Worm (Caenorhabditis elegans) whole organism, L3 larva: Measurements from ENCODE around the gene ule-2.

Experiments used
- R02D3.7 ChIP-seq: fragments of 150-350 bp; optimal IDR thresholded peaks from 2 replicates; lab custom pipeline; 2014; ENCODE audit warnings: missing biosample characterization, missing genetic modification characterization
- ZK546.5 ChIP-seq: sonication (generic microtip); optimal IDR thresholded peaks from 2 replicates; lab custom pipeline; 2017; ENCODE audit warnings: missing biosample characterization, missing genetic modification characterization
- aly-2 ChIP-seq: fragments of 150-350 bp; optimal IDR thresholded peaks from 2 replicates; lab custom pipeline; 2014; ENCODE audit warnings: missing biosample characterization, missing genetic modification characterization
- ama-1 ChIP-seq: fragments of 150-350 bp; optimal IDR thresholded peaks from 2 replicates; lab custom pipeline; 2018
- ceh-16 ChIP-seq: sonication (generic microtip); optimal IDR thresholded peaks from 2 replicates; lab custom pipeline; 2017; ENCODE audit warnings: missing biosample characterization, missing genetic modification characterization
- ceh-28 ChIP-seq: fragments of 150-350 bp; optimal IDR thresholded peaks from 2 replicates; lab custom pipeline; 2014; ENCODE audit warnings: missing biosample characterization, missing genetic modification reagents, missing genetic modification characterization
- ceh-82 ChIP-seq: fragments of 150-350 bp; optimal IDR thresholded peaks from 2 replicates; lab custom pipeline; 2014; ENCODE audit warnings: missing biosample characterization, missing genetic modification characterization
- ceh-9 ChIP-seq: sonication (generic microtip); optimal IDR thresholded peaks from 2 replicates; lab custom pipeline; 2018; ENCODE audit warnings: missing biosample characterization, missing genetic modification characterization
- daf-12 ChIP-seq: fragments of 150-350 bp; optimal IDR thresholded peaks from 2 replicates; lab custom pipeline; 2014; ENCODE audit warnings: missing biosample characterization, missing genetic modification reagents, missing genetic modification characterization
- egl-27 ChIP-seq: sonication (generic microtip); optimal IDR thresholded peaks from 4 replicates; lab custom pipeline; 2017; ENCODE audit warnings: missing biosample characterization, missing genetic modification reagents, missing genetic modification characterization
- egl-5 ChIP-seq: fragments of 150-350 bp; optimal IDR thresholded peaks from 2 replicates; lab custom pipeline; 2017; ENCODE audit warnings: missing biosample characterization, missing genetic modification reagents, missing genetic modification characterization, inconsistent platforms
- elt-1 ChIP-seq: fragments of 150-350 bp; optimal IDR thresholded peaks from 2 replicates; lab custom pipeline; 2014; ENCODE audit warnings: missing biosample characterization, missing genetic modification characterization
- elt-2 ChIP-seq: sonication (generic microtip); optimal IDR thresholded peaks from 2 replicates; lab custom pipeline; 2016; ENCODE audit warnings: missing genetic modification reagents, mild to moderate bottlenecking, missing genetic modification characterization, missing compliant biosample characterization
- elt-3 ChIP-seq, 3 experiments: fragments of 150-350 bp in 1 of 3; sonication (generic microtip) in 2 of 3; optimal IDR thresholded peaks; 2 replicates in 2 of 3; 4 replicates in 1 of 3; lab custom pipeline; 2014 to 2017; ENCODE audit warnings: missing biosample characterization in 3 of 3, missing genetic modification characterization in 3 of 3
- eor-1 ChIP-seq, 2 experiments: fragments of 150-350 bp; optimal IDR thresholded peaks; 2 replicates each; lab custom pipeline; 2014 to 2018; ENCODE audit warnings: missing biosample characterization in 2 of 2, missing genetic modification characterization in 2 of 2
- fkh-10 ChIP-seq: sonication (generic microtip); optimal IDR thresholded peaks from 2 replicates; lab custom pipeline; 2017; ENCODE audit warnings: missing biosample characterization, missing genetic modification reagents, missing genetic modification characterization
- fkh-2 ChIP-seq: fragments of 150-350 bp; optimal IDR thresholded peaks from 2 replicates; lab custom pipeline; 2014; ENCODE audit warnings: missing biosample characterization, missing genetic modification reagents, missing genetic modification characterization
- fos-1 ChIP-seq: fragments of 150-350 bp; optimal IDR thresholded peaks from 2 replicates; lab custom pipeline; 2014; ENCODE audit warnings: missing biosample characterization, missing genetic modification characterization
- hmg-11 ChIP-seq: sonication (generic microtip); optimal IDR thresholded peaks from 2 replicates; lab custom pipeline; 2016; ENCODE audit warnings: missing genetic modification characterization, missing compliant biosample characterization
- jun-1 ChIP-seq: fragments of 150-350 bp; optimal IDR thresholded peaks from 2 replicates; lab custom pipeline; 2014; ENCODE audit warnings: missing biosample characterization, missing genetic modification reagents, missing genetic modification characterization
- lin-15B ChIP-seq: fragments of 150-350 bp; optimal IDR thresholded peaks from 2 replicates; lab custom pipeline; 2014; ENCODE audit warnings: missing biosample characterization, missing genetic modification characterization
- lin-39 ChIP-seq: fragments of 150-350 bp; optimal IDR thresholded peaks from 2 replicates; lab custom pipeline; 2018; ENCODE audit warnings: missing biosample characterization, missing genetic modification reagents, missing genetic modification characterization
- lsy-12 ChIP-seq: sonication (generic microtip); optimal IDR thresholded peaks from 2 replicates; lab custom pipeline; 2016; ENCODE audit warnings: mild to moderate bottlenecking, missing genetic modification characterization, missing compliant biosample characterization
- mdl-1 ChIP-seq: fragments of 150-350 bp; optimal IDR thresholded peaks from 2 replicates; lab custom pipeline; 2014; ENCODE audit warnings: missing biosample characterization, missing genetic modification characterization
- mml-1 ChIP-seq: fragments of 150-350 bp; sonication (generic microtip); optimal IDR thresholded peaks from 3 replicates; lab custom pipeline; 2014; ENCODE audit warnings: missing biosample characterization, missing genetic modification characterization
- nfya-1 ChIP-seq: sonication (generic microtip); optimal IDR thresholded peaks from 2 replicates; lab custom pipeline; 2017; ENCODE audit warnings: missing genetic modification characterization, mild to moderate bottlenecking, missing compliant biosample characterization, antibody characterized with exemption, moderate library complexity; ENCODE audit not compliant: insufficient read depth
- nhr-11 ChIP-seq: fragments of 150-350 bp; optimal IDR thresholded peaks from 2 replicates; lab custom pipeline; 2014; ENCODE audit warnings: missing biosample characterization, missing genetic modification characterization
- nhr-12 ChIP-seq: fragments of 150-350 bp; optimal IDR thresholded peaks from 2 replicates; lab custom pipeline; 2014; ENCODE audit warnings: missing biosample characterization, missing genetic modification characterization
- nhr-23 ChIP-seq: fragments of 150-350 bp; optimal IDR thresholded peaks from 2 replicates; lab custom pipeline; 2014; ENCODE audit warnings: missing biosample characterization, missing genetic modification reagents, missing genetic modification characterization
- nhr-237 ChIP-seq: fragments of 150-350 bp; optimal IDR thresholded peaks from 2 replicates; lab custom pipeline; 2014; ENCODE audit warnings: missing biosample characterization, missing genetic modification characterization
- nhr-25 ChIP-seq: sonication (generic microtip); optimal IDR thresholded peaks from 2 replicates; lab custom pipeline; 2017; ENCODE audit warnings: missing biosample characterization, missing genetic modification characterization
- nhr-28 ChIP-seq: fragments of 150-350 bp; optimal IDR thresholded peaks from 2 replicates; lab custom pipeline; 2014; ENCODE audit warnings: missing biosample characterization, missing genetic modification characterization
- nhr-43 ChIP-seq: sonication (generic microtip); optimal IDR thresholded peaks from 2 replicates; lab custom pipeline; 2016; ENCODE audit warnings: mild to moderate bottlenecking, missing genetic modification characterization, missing compliant biosample characterization; ENCODE audit not compliant: poor library complexity, severe bottlenecking
- nhr-67 ChIP-seq: fragments of 150-350 bp; optimal IDR thresholded peaks from 2 replicates; lab custom pipeline; 2014; ENCODE audit warnings: missing biosample characterization, missing genetic modification characterization
- nhr-76 ChIP-seq: fragments of 150-350 bp; sonication (generic microtip); optimal IDR thresholded peaks from 5 replicates; lab custom pipeline; 2014; ENCODE audit warnings: missing biosample characterization, missing genetic modification characterization
- nhr-77 ChIP-seq: fragments of 150-350 bp; optimal IDR thresholded peaks from 2 replicates; lab custom pipeline; 2014; ENCODE audit warnings: missing biosample characterization, missing genetic modification characterization
- pha-4 ChIP-seq: fragments of 150-350 bp; optimal IDR thresholded peaks from 2 replicates; lab custom pipeline; 2014; ENCODE audit warnings: missing biosample characterization, missing genetic modification reagents, missing genetic modification characterization
- pqm-1 ChIP-seq: fragments of 150-350 bp; optimal IDR thresholded peaks from 2 replicates; lab custom pipeline; 2017; ENCODE audit warnings: missing biosample characterization, missing genetic modification characterization, inconsistent platforms
- sea-2 ChIP-seq: fragments of 150-350 bp; sonication (generic microtip); optimal IDR thresholded peaks from 4 replicates; lab custom pipeline; 2014; ENCODE audit warnings: missing biosample characterization, missing genetic modification reagents, missing genetic modification characterization
- skn-1 ChIP-seq: fragments of 150-350 bp; optimal IDR thresholded peaks from 2 replicates; lab custom pipeline; 2014; ENCODE audit warnings: missing biosample characterization, missing genetic modification characterization
- snpc-4 ChIP-seq: fragments of 150-350 bp; optimal IDR thresholded peaks from 2 replicates; lab custom pipeline; 2014; ENCODE audit warnings: missing biosample characterization, missing genetic modification characterization
- tbx-2 ChIP-seq: sonication (generic microtip); optimal IDR thresholded peaks from 2 replicates; lab custom pipeline; 2016; ENCODE audit warnings: mild to moderate bottlenecking, missing genetic modification characterization, missing compliant biosample characterization
- unc-39 ChIP-seq: sonication (generic microtip); optimal IDR thresholded peaks from 4 replicates; lab custom pipeline; 2017; ENCODE audit warnings: missing biosample characterization, missing genetic modification characterization
- unc-62 ChIP-seq: fragments of 150-350 bp; sonication (generic microtip); optimal IDR thresholded peaks from 4 replicates; lab custom pipeline; 2014; ENCODE audit warnings: missing biosample characterization, missing genetic modification reagents, missing genetic modification characterization
- zag-1 ChIP-seq: fragments of 150-350 bp; optimal IDR thresholded peaks from 2 replicates; lab custom pipeline; 2014; ENCODE audit warnings: missing biosample characterization, missing genetic modification characterization
- ztf-11 ChIP-seq: fragments of 150-350 bp; optimal IDR thresholded peaks from 2 replicates; lab custom pipeline; 2014; ENCODE audit warnings: missing biosample characterization, missing genetic modification characterization
- ztf-4 ChIP-seq: fragments of 150-350 bp; optimal IDR thresholded peaks from 2 replicates; lab custom pipeline; 2014; ENCODE audit warnings: missing biosample characterization, missing genetic modification characterization

Gene ule-2

ce11 chrIV:14609774-14610173, 25.2 kb upstream of the ule-2 start (continued):
- TF ChIP-seq unc-62 (GFP tag; lab: Kevin White, UChicago): no peak
- TF ChIP-seq nhr-67: no peak
- TF ChIP-seq eor-1 (tag; optimal IDR thresholded peaks at IDR 0.05; lab: Kevin White, UChicago): no peak
- peak; percentile 56 for TF ChIP-seq elt-2 (tag; lab: Kevin White, UChicago)
- TF ChIP-seq, all 47 proteins: peak for 6

- TF ChIP-seq tbx-2 (peak; percentile 37), mdl-1 (tag; lab: Kevin White, UChicago) (no peak), ZK546.5 (tag; lab: Kevin White, UChicago) (no peak), pha-4 (tag; lab: Kevin White, UChicago) (peak; percentile 63), nhr-28 (tag; lab: Kevin White, UChicago) (no peak), ceh-9 (tag; lab: Kevin White, UChicago) (no peak), R02D3.7 (tag; lab: Kevin White, UChicago) (peak; percentile 7), fkh-2 (tag; lab: Kevin White, UChicago) (no peak), ceh-28 (no peak), nhr-77 (tag; lab: Kevin White, UChicago) (no peak), nhr-237 (no peak), fos-1 (no peak), mml-1 (tag; lab: Kevin White, UChicago) (no peak), lin-39 (tag; lab: Kevin White, UChicago) (no peak), hmg-11 (tag; lab: Kevin White, UChicago) (peak; percentile 1), zag-1 (tag; lab: Kevin White, UChicago) (no peak), ceh-16 (no peak), ztf-11 (tag; lab: Kevin White, UChicago) (no peak), unc-62 (GFP tag; lab: Kevin White, UChicago) (peak; percentile 21), elt-2 (tag; lab: Kevin White, UChicago) (peak; percentile 69), pqm-1 (tag; lab: Kevin White, UChicago) (peak; percentile 43), nhr-76 (tag; lab: Kevin White, UChicago) (no peak), egl-27 (tag; lab: Kevin White, UChicago) (no peak), aly-2 (no peak), daf-12 (tag; lab: Kevin White, UChicago) (no peak), egl-5 (tag; lab: Kevin White, UChicago) (no peak), ztf-4 (tag; lab: Kevin White, UChicago) (no peak), nhr-23 (tag; lab: Kevin White, UChicago) (peak; percentile 96), elt-1 (peak; percentile 28), nfya-1 (tag; lab: Kevin White, UChicago) (peak; percentile 41), unc-39 (tag; lab: Kevin White, UChicago) (no peak), jun-1 (tag; lab: Kevin White, UChicago) (peak; percentile 79), fkh-10 (GFP tag; lab: Kevin White, UChicago) (no peak), ama-1 (lab: Kevin White, UChicago) (peak; percentile 12), elt-3 (tag; optimal IDR thresholded peaks at IDR 0.05; lab: Kevin White, UChicago) (no peak), sea-2 (GFP tag; lab: Kevin White, UChicago) (no peak), nhr-11 (tag; lab: Kevin White, UChicago) (no peak), nhr-43 (peak; percentile 88), nhr-67 (no peak), snpc-4 (tag; lab: Kevin White, UChicago) (peak; percentile 65), ceh-82 (tag; lab: Kevin White, UChicago) (no peak), lin-15B (peak; percentile 59), nhr-12 (no peak), eor-1 (tag; optimal IDR thresholded peaks at IDR 0.05; lab: Kevin White, UChicago) (no peak), lsy-12 (tag; lab: Kevin White, UChicago) (peak; percentile 30), nhr-25 (tag; lab: Kevin White, UChicago) (peak; percentile 89), skn-1 (tag; lab: Kevin White, UChicago) (no peak)
Measured at ce11 chrIV:14610942-14611724, 23.8 kb upstream of the ule-2 start.
